Fruit fly (Drosophila melanogaster): ENCODE measurements around the gene CG43394.

DNA sequence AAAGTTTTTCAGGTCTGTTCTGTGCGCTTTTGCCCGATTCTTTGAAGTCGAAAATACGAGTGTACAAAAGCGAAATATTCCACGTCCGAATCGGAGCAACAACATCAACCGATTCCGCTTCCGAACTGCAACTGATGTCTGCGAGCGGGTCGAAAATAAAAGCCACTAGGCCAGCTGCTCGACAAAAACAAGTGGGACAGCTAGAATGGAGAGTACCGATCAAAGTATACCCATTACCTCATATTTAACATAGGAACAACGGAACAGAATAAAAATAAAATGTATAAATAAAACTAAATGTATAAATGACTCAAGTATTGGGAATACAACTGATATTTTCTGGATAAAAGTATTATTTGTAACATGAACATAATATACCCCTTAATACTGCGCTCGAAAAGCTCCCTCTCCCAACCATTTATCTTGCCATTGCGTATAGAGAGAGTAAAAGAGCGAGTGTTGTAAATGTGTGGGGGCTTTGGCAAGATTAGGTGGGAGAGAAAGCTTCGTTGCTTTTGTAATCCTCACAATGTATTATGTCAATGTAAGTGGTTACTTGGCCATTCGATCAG lies 59.5 kb downstream of the CG43394 start, which contains the start of gene SLC5A11:
- TF ChIP-seq Smox (GFP tag; optimal IDR thresholded peaks at IDR 0.05): peak; percentile 96
- TF ChIP-seq dac (GFP tag; optimal IDR thresholded peaks at IDR 0.05): peak; percentile 70
- TF ChIP-seq CG8632 (GFP tag; optimal IDR thresholded peaks at IDR 0.05): peak; percentile 92
- TF ChIP-seq Eip75B (GFP tag; optimal IDR thresholded peaks at IDR 0.05): peak; percentile 98
- TF ChIP-seq Lpt (GFP tag; optimal IDR thresholded peaks at IDR 0.05): peak; percentile 84
- TF ChIP-seq CG9139 (GFP tag; optimal IDR thresholded peaks at IDR 0.05): peak; percentile 99
- peak; percentile 99 for TF ChIP-seq Eip93F (GFP tag; optimal IDR thresholded peaks at IDR 0.05)
- TF ChIP-seq CG34406 (GFP tag; optimal IDR thresholded peaks at IDR 0.05): peak; percentile 97
- peak; percentile 95 for TF ChIP-seq CG11294 (GFP tag; IDR thresholded peaks at IDR 0.05)
- peak; percentile 87 for TF ChIP-seq acj6 (GFP tag; optimal IDR thresholded peaks at IDR 0.05)

Measured in whole organism, prepupa.